Fruit fly (Drosophila melanogaster) whole organism, wandering third instar larva: ENCODE measurements around the gene Cpr78Cc.

Source experiments
- Abd-B ChIP-seq: fragments of >200 bp; optimal IDR thresholded peaks from 2 replicates; lab custom pipeline; 2017; ENCODE audit warnings: missing biosample characterization, missing genetic modification characterization
- CG9705 ChIP-seq: fragments of 200-800 bp; sonication (Bioruptor generic); optimal IDR thresholded peaks from 2 replicates; lab custom pipeline; 2018; ENCODE audit warnings: missing biosample characterization, mild to moderate bottlenecking, missing genetic modification characterization
- CrebA ChIP-seq: fragments of 200-800 bp; sonication (Bioruptor generic); optimal IDR thresholded peaks from 2 replicates; lab custom pipeline; 2016; ENCODE audit warnings: missing biosample characterization, mild to moderate bottlenecking, missing genetic modification characterization, borderline replicate concordance
- Dfd ChIP-seq: fragments of >200 bp; optimal IDR thresholded peaks from 2 replicates; lab custom pipeline; 2017; ENCODE audit warnings: missing biosample characterization, missing genetic modification characterization
- Dif ChIP-seq: fragments of 200-275, 200-300 bp; sonication (Bioruptor generic); optimal IDR thresholded peaks from 2 replicates; lab custom pipeline; 2018; ENCODE audit warnings: missing biosample characterization, missing genetic modification characterization; ENCODE audit not compliant: partially characterized antibody
- HLH106 ChIP-seq: fragments of 200-800 bp; optimal IDR thresholded peaks from 3 replicates; lab custom pipeline; 2019; ENCODE audit warnings: missing biosample characterization, mild to moderate bottlenecking, missing genetic modification characterization, moderate library complexity
- Hnf4 ChIP-seq: fragments of 200-800 bp; sonication (Bioruptor generic); optimal IDR thresholded peaks from 2 replicates; lab custom pipeline; 2016; ENCODE audit warnings: missing biosample characterization, mild to moderate bottlenecking, missing genetic modification characterization
- Hr78 ChIP-seq: fragments of >200 bp; optimal IDR thresholded peaks from 2 replicates; lab custom pipeline; 2017; ENCODE audit warnings: missing biosample characterization, missing genetic modification characterization
- Jra ChIP-seq: sonication (Bioruptor generic); optimal IDR thresholded peaks from 2 replicates; lab custom pipeline; 2016; ENCODE audit warnings: missing biosample characterization, missing genetic modification characterization
- Myc ChIP-seq: fragments of >200 bp; optimal IDR thresholded peaks from 2 replicates; lab custom pipeline; 2017
- N ChIP-seq: fragments of >200 bp; optimal IDR thresholded peaks from 2 replicates; lab custom pipeline; 2018; ENCODE audit warnings: missing biosample characterization, missing external identifiers, missing genetic modification characterization
- Rel ChIP-seq, 2 experiments: fragments of 200-800 bp; sonication (Bioruptor generic) in 1 of 2; optimal IDR thresholded peaks; 2 replicates in 1 of 2; 3 replicates in 1 of 2; lab custom pipeline; 2016 to 2019; ENCODE audit warnings: mild to moderate bottlenecking in 2 of 2, missing biosample characterization in 2 of 2, missing genetic modification characterization in 2 of 2, moderate library complexity in 1 of 2
- Sp1 ChIP-seq: fragments of 200-800 bp; sonication (Bioruptor generic); optimal IDR thresholded peaks from 3 replicates; lab custom pipeline; 2019; ENCODE audit warnings: missing biosample characterization, mild to moderate bottlenecking, missing genetic modification characterization, moderate library complexity
- Vsx2 ChIP-seq: fragments of 200-300, 225-300 bp; sonication (Bioruptor generic); optimal IDR thresholded peaks from 2 replicates; lab custom pipeline; 2018; ENCODE audit warnings: missing biosample characterization, missing genetic modification characterization; ENCODE audit not compliant: partially characterized antibody
- brk ChIP-seq: fragments of 200-800 bp; sonication (Bioruptor generic); optimal IDR thresholded peaks from 2 replicates; lab custom pipeline; 2016; ENCODE audit warnings: missing biosample characterization, mild to moderate bottlenecking, missing genetic modification characterization
- dl ChIP-seq, 2 experiments: fragments of 175-275, 200-275 bp in 1 of 2; fragments of 200-275 bp in 1 of 2; sonication (Bioruptor generic); optimal IDR thresholded peaks; lab custom pipeline; 2018; ENCODE audit warnings: mild to moderate bottlenecking in 2 of 2, missing biosample characterization in 2 of 2, missing genetic modification characterization in 2 of 2, moderate library complexity in 2 of 2; ENCODE audit not compliant: partially characterized antibody in 2 of 2, insufficient read depth in 1 of 2
- dmrt93B ChIP-seq: fragments of 200-800 bp; sonication (Bioruptor generic); optimal IDR thresholded peaks from 2 replicates; lab custom pipeline; 2018; ENCODE audit warnings: missing biosample characterization, mild to moderate bottlenecking, missing genetic modification characterization
- dsf ChIP-seq: sonication (Bioruptor generic); optimal IDR thresholded peaks from 2 replicates; lab custom pipeline; 2016; ENCODE audit warnings: missing biosample characterization, missing genetic modification characterization, borderline replicate concordance
- foxo ChIP-seq, 2 experiments: fragments of 200-800 bp; sonication (Bioruptor generic); optimal IDR thresholded peaks; 2 replicates in 1 of 2; 3 replicates in 1 of 2; lab custom pipeline; 2016 to 2017; ENCODE audit warnings: missing biosample characterization in 2 of 2, missing genetic modification characterization in 2 of 2
- fru ChIP-seq: fragments of 200-800 bp; sonication (Bioruptor generic); optimal IDR thresholded peaks from 3 replicates; lab custom pipeline; 2016; ENCODE audit warnings: missing biosample characterization, mild to moderate bottlenecking, missing genetic modification characterization
- h ChIP-seq: fragments of 200-800 bp; sonication (Bioruptor generic); optimal IDR thresholded peaks from 3 replicates; lab custom pipeline; 2016; ENCODE audit warnings: missing biosample characterization, mild to moderate bottlenecking, missing genetic modification characterization
- jim ChIP-seq: fragments of 175-275, 200-325 bp; sonication (Bioruptor generic); optimal IDR thresholded peaks from 2 replicates; lab custom pipeline; 2016; ENCODE audit warnings: missing biosample characterization, mild to moderate bottlenecking, missing genetic modification characterization
- lola ChIP-seq: fragments of >200 bp; optimal IDR thresholded peaks from 2 replicates; lab custom pipeline; 2017; ENCODE audit warnings: missing biosample characterization, missing genetic modification characterization
- pan ChIP-seq: fragments of >200 bp; optimal IDR thresholded peaks from 2 replicates; lab custom pipeline; 2017
- psq ChIP-seq: fragments of 200-800 bp; sonication (Bioruptor generic); optimal IDR thresholded peaks from 3 replicates; lab custom pipeline; 2017; ENCODE audit warnings: missing biosample characterization, mild to moderate bottlenecking, missing genetic modification characterization, moderate library complexity
- sage ChIP-seq: fragments of 200-800 bp; sonication (Bioruptor generic); optimal IDR thresholded peaks from 2 replicates; lab custom pipeline; 2016; ENCODE audit warnings: missing biosample characterization, mild to moderate bottlenecking, missing genetic modification characterization
- sv ChIP-seq: fragments of 200-800 bp; sonication (Bioruptor generic); optimal IDR thresholded peaks from 3 replicates; lab custom pipeline; 2016; ENCODE audit warnings: missing biosample characterization, missing genetic modification characterization
- tai ChIP-seq: sonication (Bioruptor generic); optimal IDR thresholded peaks from 2 replicates; lab custom pipeline; 2016; ENCODE audit warnings: missing biosample characterization, missing genetic modification characterization
- woc ChIP-seq: sonication (Bioruptor generic); optimal IDR thresholded peaks from 2 replicates; lab custom pipeline; 2016; ENCODE audit warnings: missing biosample characterization, mild to moderate bottlenecking, missing genetic modification characterization

The Cpr78Cc gene

DNA sequence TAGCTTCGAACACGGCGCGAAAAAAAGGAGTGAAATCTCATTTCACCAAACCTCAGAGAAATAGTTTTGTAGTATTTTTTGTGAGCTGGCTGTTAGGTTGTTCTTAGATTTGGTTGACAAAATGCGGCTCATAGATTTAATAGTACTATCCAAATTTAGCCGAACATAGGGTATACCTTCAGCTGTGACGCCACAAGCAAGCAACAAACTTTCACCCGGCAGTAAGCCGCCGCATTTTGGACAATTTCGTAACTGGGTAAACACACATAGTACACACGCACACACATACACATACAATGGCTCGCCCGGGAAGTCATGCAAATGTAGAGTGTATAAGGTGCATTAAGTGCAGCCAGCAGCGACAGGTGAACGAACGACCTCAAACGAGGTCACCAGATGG, 41.1 kb upstream of the Cpr78Cc start:
- TF ChIP-seq CG9705 (GFP tag; lab: Kevin White, UChicago) (no peak), Sp1 (GFP tag; lab: Kevin White, UChicago) (no peak), brk (GFP tag; lab: Kevin White, UChicago) (no peak), Hnf4 (no peak)

DNA sequence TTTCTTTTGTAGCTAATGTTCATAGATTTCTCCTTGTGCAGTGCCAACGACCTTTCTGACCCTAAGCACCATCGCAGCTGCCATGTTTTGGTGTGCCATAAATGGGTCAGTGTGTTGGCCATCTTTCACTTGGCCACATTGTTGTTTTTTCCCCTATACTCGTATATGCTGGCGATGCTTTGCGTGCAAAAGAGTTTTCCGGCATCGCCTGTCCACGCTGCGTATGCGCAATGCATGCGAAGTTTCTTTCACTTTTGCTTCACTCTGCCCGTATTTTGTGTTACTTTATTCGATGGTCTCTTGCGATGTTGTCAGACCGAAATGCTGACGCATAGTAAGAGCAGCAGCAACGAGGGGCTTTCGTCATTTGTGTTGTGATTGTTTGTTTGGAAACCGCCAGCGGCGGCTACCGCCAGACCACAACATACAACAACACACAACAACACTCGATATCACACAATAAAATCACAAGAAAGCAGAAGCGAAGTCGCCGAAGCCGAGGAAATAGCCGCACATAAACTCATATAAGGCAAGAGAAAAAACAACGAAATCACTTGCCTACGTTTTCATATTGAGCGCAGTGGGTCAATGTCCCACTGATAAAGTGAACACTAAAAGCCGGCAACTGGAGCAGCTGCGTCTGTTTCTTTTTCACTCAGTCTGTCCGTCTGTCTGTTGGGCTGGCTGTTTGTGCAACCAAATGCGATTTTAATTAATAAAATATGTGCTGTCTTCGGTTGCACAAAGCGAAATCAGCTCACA, 38.8 kb upstream of the Cpr78Cc start:
- TF ChIP-seq Rel (GFP tag; optimal IDR thresholded peaks at IDR 0.05; lab: Kevin White, UChicago) (no peak), Rel (tag; optimal IDR thresholded peaks at IDR 0.05; lab: Kevin White, UChicago) (peak; percentile 8), Sp1 (GFP tag; lab: Kevin White, UChicago) (no peak)
- TF ChIP-seq, all 38 proteins: peak for 1

DNA sequence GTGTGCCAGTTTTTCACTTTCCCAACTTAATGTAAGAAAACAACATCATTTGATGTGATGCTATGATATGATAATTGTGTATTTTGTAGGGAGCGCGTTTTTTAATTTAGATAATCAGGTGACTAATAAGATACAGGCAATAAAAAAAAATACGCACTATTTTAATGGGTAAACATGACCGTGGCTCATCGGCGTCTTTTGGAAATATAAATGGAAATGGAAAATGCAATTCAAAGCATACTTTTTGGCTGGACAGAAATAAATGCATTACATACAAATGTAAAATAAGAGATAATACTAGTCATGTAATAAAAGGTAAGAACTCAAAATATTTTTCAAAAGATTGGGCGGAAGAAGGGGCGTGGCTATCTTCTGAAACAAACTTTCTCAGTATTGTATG, 38.0 kb upstream of the Cpr78Cc start:
- TF ChIP-seq Myc (lab: Kevin White, UChicago) (peak; percentile 56), CG9705 (GFP tag; lab: Kevin White, UChicago) (no peak)
- TF ChIP-seq, all 38 proteins: peak for 1

DNA sequence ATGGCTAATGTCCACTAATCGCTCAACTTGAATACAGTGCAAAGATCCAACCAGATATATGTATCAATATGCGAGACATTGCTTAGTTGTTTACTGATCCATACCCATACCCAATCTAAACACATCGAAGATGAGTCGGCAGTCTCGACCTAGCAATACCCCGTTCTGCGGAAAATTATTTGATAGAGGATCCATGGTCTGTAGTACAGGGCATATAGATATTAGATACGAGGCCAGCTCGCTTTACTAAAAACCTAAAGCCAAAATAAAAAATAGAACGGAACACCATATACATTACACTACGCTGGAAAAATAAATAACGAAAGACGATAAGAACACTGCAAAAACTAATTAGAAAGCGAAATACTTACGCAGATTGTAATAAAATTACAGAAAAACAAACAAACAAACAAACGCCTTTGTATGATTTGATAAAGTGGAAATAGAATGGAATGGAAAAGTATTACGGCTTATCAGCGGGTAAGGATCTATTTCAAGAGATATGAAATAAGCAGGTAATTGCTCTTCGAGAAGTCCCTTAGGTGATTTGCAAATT, 34.2 kb upstream of the Cpr78Cc start:
- TF ChIP-seq N (GFP tag; lab: Kevin White, UChicago) (no peak), h (GFP tag; lab: Kevin White, UChicago) (no peak), Vsx2 (GFP tag; lab: Kevin White, UChicago) (no peak), brk (GFP tag; lab: Kevin White, UChicago) (no peak), dl (GFP tag; optimal IDR thresholded peaks at IDR 0.05; lab: Kevin White, UChicago; ENCODE audit: insufficient read depth in 1 of 2, partially characterized antibody in 2 of 2) (no peak), sv (GFP tag; lab: Kevin White, UChicago) (no peak), pan (lab: Kevin White, UChicago) (no peak), fru (GFP tag; lab: Kevin White, UChicago) (no peak), Sp1 (GFP tag; lab: Kevin White, UChicago) (no peak), HLH106 (tag; lab: Kevin White, UChicago) (no peak), CrebA (GFP tag; lab: Kevin White, UChicago) (no peak), jim (GFP tag; lab: Kevin White, UChicago) (no peak), woc (GFP tag; lab: Kevin White, UChicago) (no peak), foxo (GFP tag; optimal IDR thresholded peaks at IDR 0.05; lab: Kevin White, UChicago) (no peak), tai (no peak), CG9705 (GFP tag; lab: Kevin White, UChicago) (no peak), Hr78 (GFP tag; lab: Kevin White, UChicago) (no peak)
- TF ChIP-seq, all 38 proteins: peak for 0

DNA sequence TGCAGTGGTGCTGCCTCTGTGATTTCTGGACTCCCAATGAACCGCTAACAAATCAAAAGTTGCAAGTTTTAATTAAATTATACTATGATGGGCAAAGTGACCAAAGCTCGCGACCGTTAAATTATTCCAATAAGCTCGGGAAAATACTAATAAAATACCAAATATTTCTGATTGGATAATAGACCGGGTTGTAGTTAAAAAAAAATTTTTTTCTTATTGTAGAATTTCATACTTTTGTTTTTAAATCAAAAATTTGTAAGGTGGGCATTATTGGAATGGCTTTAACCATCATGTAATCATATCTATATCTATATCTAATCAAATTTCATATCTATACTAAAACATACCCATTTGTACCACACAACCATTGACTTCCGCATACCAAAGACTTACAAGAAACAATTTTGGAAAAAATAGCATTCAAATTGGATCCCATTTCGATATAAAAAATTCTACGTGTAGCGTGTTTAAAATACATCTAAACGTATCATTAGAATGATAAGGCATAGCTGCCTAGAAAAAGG, 32.5 kb upstream of the Cpr78Cc start, which contains the start of gene CG9391:
TSS of gene CG9391 (minus strand) at position 474 of the 524 bp plus-strand sequence.
- TF ChIP-seq dsf (GFP tag; lab: Kevin White, UChicago): no peak
- no peak for TF ChIP-seq dmrt93B
- TF ChIP-seq lola (GFP tag; lab: Kevin White, UChicago): no peak
- TF ChIP-seq psq (GFP tag; lab: Kevin White, UChicago): no peak
- no peak for TF ChIP-seq CG9705 (GFP tag; lab: Kevin White, UChicago)
- no peak for TF ChIP-seq Rel (GFP tag; optimal IDR thresholded peaks at IDR 0.05; lab: Kevin White, UChicago)
- no peak for TF ChIP-seq Rel (tag; optimal IDR thresholded peaks at IDR 0.05; lab: Kevin White, UChicago)
- no peak for TF ChIP-seq sv (GFP tag; lab: Kevin White, UChicago)
- TF ChIP-seq Abd-B: no peak
- TF ChIP-seq Dif (GFP tag; lab: Kevin White, UChicago): no peak
- no peak for TF ChIP-seq Jra (GFP tag; lab: Kevin White, UChicago)
- no peak for TF ChIP-seq Hr78 (GFP tag; lab: Kevin White, UChicago)
- no peak for TF ChIP-seq sage (GFP tag; lab: Kevin White, UChicago)
- no peak for TF ChIP-seq Dfd (GFP tag; lab: Kevin White, UChicago)
- no peak for TF ChIP-seq h (GFP tag; lab: Kevin White, UChicago)
- TF ChIP-seq foxo (GFP tag; optimal IDR thresholded peaks at IDR 0.05; lab: Kevin White, UChicago): no peak
- no peak for TF ChIP-seq woc (GFP tag; lab: Kevin White, UChicago)
